Fruit fly (Drosophila melanogaster): ENCODE results near the gene Neurl4.

DNA sequence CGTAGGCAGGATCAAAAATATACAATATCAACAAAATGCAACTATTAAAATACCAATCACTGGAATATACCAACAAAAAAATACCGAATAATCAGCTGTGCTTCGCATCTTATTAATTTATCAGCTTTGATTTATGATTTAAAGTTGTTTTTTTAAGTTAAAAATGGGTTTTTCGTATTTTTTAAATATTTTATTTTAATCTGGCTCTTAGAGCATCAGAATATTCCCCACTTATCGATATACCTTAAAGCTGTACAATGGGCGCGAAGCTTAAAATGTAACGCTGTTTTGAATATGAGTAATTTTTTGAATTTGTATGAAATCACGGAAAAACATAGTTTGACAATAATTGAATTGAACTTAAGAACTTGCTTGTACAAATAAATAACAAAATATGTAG, 50.5 kb downstream of the Neurl4 start, which contains the start of gene CG17359:
- TF ChIP-seq cic (GFP tag; optimal IDR thresholded peaks at IDR 0.05) = no peak
- TF ChIP-seq Clk (GFP tag; optimal IDR thresholded peaks at IDR 0.05) = no peak
- no peak for TF ChIP-seq toe (GFP tag; optimal IDR thresholded peaks at IDR 0.05)
- no peak for TF ChIP-seq CG1620 (GFP tag; optimal IDR thresholded peaks at IDR 0.05)
- TF ChIP-seq Crg-1 (GFP tag; optimal IDR thresholded peaks at IDR 0.05) = no peak
- no peak for TF ChIP-seq Mnt (GFP tag; optimal IDR thresholded peaks at IDR 0.05)
- no peak for TF ChIP-seq CG7101 (tag; optimal IDR thresholded peaks at IDR 0.05)
- TF ChIP-seq bab1 (GFP tag; optimal IDR thresholded peaks at IDR 0.05) = no peak
- no peak for TF ChIP-seq CG12768 (GFP tag; optimal IDR thresholded peaks at IDR 0.05)

All from whole organism, adult.